Worm (Caenorhabditis elegans) whole organism, L4/young adult: Measurements from ENCODE around the gene emc-3.

Source experiments
- dao-5 ChIP-seq: sonication (generic microtip); optimal IDR thresholded peaks from 2 replicates; lab custom pipeline; 2016; ENCODE audit warnings: missing genotype, missing genetic modification characterization, moderate library complexity, missing compliant biosample characterization
- him-1 ChIP-seq: sonication (generic microtip); optimal IDR thresholded peaks from 2 replicates; lab custom pipeline; 2016; ENCODE audit warnings: missing genotype, missing genetic modification reagents, missing genetic modification characterization, missing compliant biosample characterization

DNA sequence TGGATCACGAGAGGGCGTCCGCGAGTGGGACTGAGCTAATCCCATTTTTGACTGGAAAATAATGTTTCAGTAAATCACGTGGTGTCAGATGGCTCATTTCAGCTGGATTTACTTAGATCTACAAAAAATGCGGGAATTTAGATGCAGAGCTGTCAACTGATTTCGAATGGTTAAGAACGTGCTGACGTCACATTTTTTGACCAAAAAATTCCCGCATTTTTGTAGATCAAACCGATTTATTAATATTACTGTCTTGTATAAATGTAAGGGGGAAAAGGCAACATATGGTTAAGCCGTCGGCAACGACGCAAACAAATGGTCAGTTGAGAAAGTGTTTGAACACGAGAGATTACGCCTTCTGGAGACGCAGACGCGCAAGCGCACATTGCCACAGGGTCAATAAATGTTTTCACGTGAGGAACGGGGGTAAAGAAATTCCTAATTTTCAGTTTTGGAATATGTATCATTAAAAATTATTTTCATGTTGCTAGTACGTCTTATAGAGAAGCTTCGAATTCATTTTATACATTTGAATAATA is 31.2 kb upstream of the emc-3 start, which contains the start of gene gcl-1:
- TF ChIP-seq him-1 (tag; lab: Kevin White, UChicago) (no peak), dao-5 (no peak)
